Fruit fly (Drosophila melanogaster) whole organism, embryonic: ENCODE results near the gene Blos4.

ENCODE experiments used
- Asciz ChIP-seq: fragments of 200-800 bp; sonication (Bioruptor generic); optimal IDR thresholded peaks from 2 replicates; lab custom pipeline; 2017; ENCODE audit warnings: missing biosample characterization, mild to moderate bottlenecking, missing genetic modification characterization, missing genetic modification reagents
- CG10321 ChIP-seq: fragments of 200-800 bp; sonication (Bioruptor generic); IDR thresholded peaks from 2 replicates; pipeline ENCODE4 v1.3.6; 2022; ENCODE audit warnings: missing biosample characterization, missing genetic modification characterization
- CG12769 ChIP-seq: fragments of 200-800 bp; sonication (Bioruptor generic); optimal IDR thresholded peaks from 2 replicates; lab custom pipeline; 2019; ENCODE audit warnings: missing biosample characterization, mild to moderate bottlenecking, missing genetic modification characterization, moderate library complexity
- CG13296 ChIP-seq: fragments of 200-800 bp; sonication (Bioruptor generic); optimal IDR thresholded peaks from 3 replicates; lab custom pipeline; 2018; ENCODE audit warnings: missing biosample characterization, mild to moderate bottlenecking, missing genetic modification characterization
- CG15601 ChIP-seq: fragments of 200-800 bp; sonication (Bioruptor generic); optimal IDR thresholded peaks from 3 replicates; lab custom pipeline; 2019; ENCODE audit warnings: missing biosample characterization, mild to moderate bottlenecking, missing genetic modification characterization, moderate library complexity
- CG16813 ChIP-seq: fragments of 200-800 bp; sonication (Bioruptor generic); IDR thresholded peaks from 3 replicates; pipeline ENCODE4 v1.3.6; 2022; ENCODE audit warnings: missing biosample characterization, missing genetic modification characterization; ENCODE audit not compliant: partially characterized antibody
- CG17385 ChIP-seq: fragments of 200-800 bp; sonication (Bioruptor generic); optimal IDR thresholded peaks from 3 replicates; lab custom pipeline; 2018; ENCODE audit warnings: missing biosample characterization, mild to moderate bottlenecking, missing genetic modification characterization
- CG17568 ChIP-seq: fragments of 200-800 bp; sonication (Bioruptor generic); optimal IDR thresholded peaks from 2 replicates; lab custom pipeline; 2018; ENCODE audit warnings: missing biosample characterization, mild to moderate bottlenecking, missing genetic modification characterization, moderate library complexity
- CG2678 ChIP-seq: fragments of 200-800 bp; sonication (Bioruptor generic); optimal IDR thresholded peaks from 3 replicates; lab custom pipeline; 2019; ENCODE audit warnings: missing biosample characterization, mild to moderate bottlenecking, missing genetic modification characterization, moderate library complexity
- CG2712 ChIP-seq: fragments of 200-800 bp; optimal IDR thresholded peaks from 3 replicates; lab custom pipeline; 2019; ENCODE audit warnings: missing biosample characterization, mild to moderate bottlenecking, missing genetic modification characterization, moderate library complexity
- CG3065 ChIP-seq: fragments of 200-800 bp; sonication (Bioruptor generic); optimal IDR thresholded peaks from 2 replicates; lab custom pipeline; 2016; ENCODE audit warnings: missing biosample characterization, missing genetic modification characterization
- CG32532 ChIP-seq: fragments of 200-800 bp; sonication (Bioruptor generic); IDR thresholded peaks from 2 replicates; pipeline ENCODE4 v1.3.6; 2022; ENCODE audit warnings: missing biosample characterization, missing genetic modification characterization
- CG33557 ChIP-seq: fragments of 200-800 bp; sonication (Bioruptor generic); optimal IDR thresholded peaks from 2 replicates; lab custom pipeline; 2019; ENCODE audit warnings: missing biosample characterization, mild to moderate bottlenecking, missing genetic modification characterization, moderate library complexity
- CG3726 ChIP-seq: fragments of 200-800 bp; sonication (Bioruptor generic); IDR thresholded peaks from 3 replicates; pipeline ENCODE4, ENCODE4 v1.3.6; 2022; ENCODE audit warnings: missing biosample characterization, missing genetic modification characterization
- CG3995 ChIP-seq: fragments of 200-800 bp; sonication (Bioruptor generic); optimal IDR thresholded peaks from 3 replicates; lab custom pipeline; 2016; ENCODE audit warnings: missing biosample characterization, missing genetic modification characterization
- CG4424 ChIP-seq: fragments of 200-800 bp; sonication (Bioruptor generic); optimal IDR thresholded peaks from 3 replicates; lab custom pipeline; 2016; ENCODE audit warnings: missing biosample characterization, missing genetic modification characterization
- CG6254 ChIP-seq: fragments of 200-800 bp; sonication (Bioruptor generic); optimal IDR thresholded peaks from 3 replicates; lab custom pipeline; 2017; ENCODE audit warnings: mild to moderate bottlenecking, missing biosample characterization, missing genetic modification reagents, missing genetic modification characterization
- CG6654 ChIP-seq: fragments of 200-800 bp; sonication (Bioruptor generic); optimal IDR thresholded peaks from 2 replicates; lab custom pipeline; 2017; ENCODE audit warnings: missing biosample characterization, mild to moderate bottlenecking, missing genetic modification characterization
- CG7271 ChIP-seq: fragments of 200-800 bp; sonication (Bioruptor generic); optimal IDR thresholded peaks from 2 replicates; lab custom pipeline; 2018; ENCODE audit warnings: missing biosample characterization, mild to moderate bottlenecking, missing genetic modification characterization, moderate library complexity
- CG8290 ChIP-seq, 3 experiments: fragments of 200-800 bp; sonication (Bioruptor generic); optimal IDR thresholded peaks; 2 replicates each; lab custom pipeline; 2016 to 2019; ENCODE audit warnings: missing biosample characterization in 3 of 3, missing genetic modification characterization in 3 of 3, mild to moderate bottlenecking in 2 of 3, moderate library complexity in 1 of 3
- CG9437 ChIP-seq: fragments of 200-800 bp; sonication (Bioruptor generic); optimal IDR thresholded peaks from 2 replicates; lab custom pipeline; 2018; ENCODE audit warnings: missing biosample characterization, mild to moderate bottlenecking, missing genetic modification characterization
- Camta ChIP-seq: fragments of 200-800 bp; sonication (Bioruptor generic); optimal IDR thresholded peaks from 2 replicates; lab custom pipeline; 2016; ENCODE audit warnings: missing biosample characterization, missing genetic modification characterization
- CoRest ChIP-seq: fragments of 200-800 bp; sonication (Bioruptor generic); optimal IDR thresholded peaks from 3 replicates; lab custom pipeline; 2018; ENCODE audit warnings: missing biosample characterization, mild to moderate bottlenecking, missing genetic modification characterization, moderate library complexity
- D ChIP-seq, 2 experiments: fragments of 200-800 bp in 1 of 2; fragments of >200 bp in 1 of 2; sonication (Bioruptor generic) in 1 of 2; optimal IDR thresholded peaks; 2 replicates in 1 of 2; 3 replicates in 1 of 2; lab custom pipeline; 2017; ENCODE audit warnings: mild to moderate bottlenecking in 1 of 2, missing biosample characterization in 1 of 2, missing genetic modification characterization in 1 of 2, missing genetic modification reagents in 1 of 2
- Dip3 ChIP-seq: fragments of 200-800 bp; sonication (Bioruptor generic); optimal IDR thresholded peaks from 3 replicates; lab custom pipeline; 2016; ENCODE audit warnings: missing biosample characterization, missing genetic modification characterization
- Eip74EF ChIP-seq, 2 experiments: fragments of 200-800 bp in 1 of 2; fragments of >200 bp in 1 of 2; sonication (Bioruptor generic) in 1 of 2; optimal IDR thresholded peaks; 2 replicates each; lab custom pipeline; 2017 to 2019; ENCODE audit warnings: missing biosample characterization in 2 of 2, missing genetic modification characterization in 2 of 2, mild to moderate bottlenecking in 1 of 2, moderate library complexity in 1 of 2
- Gsc ChIP-seq: fragments of 200-800 bp; sonication (Bioruptor generic); IDR thresholded peaks from 2 replicates; pipeline ENCODE4 v1.3.6; 2022; ENCODE audit warnings: missing biosample characterization, missing genetic modification characterization
- Hr39 ChIP-seq: fragments of >200 bp; optimal IDR thresholded peaks from 2 replicates; lab custom pipeline; 2017
- Lhr ChIP-seq: fragments of 200-800 bp; sonication (Bioruptor generic); optimal IDR thresholded peaks from 3 replicates; lab custom pipeline; 2017; ENCODE audit warnings: mild to moderate bottlenecking, missing biosample characterization, missing genetic modification reagents, missing genetic modification characterization
- NfI ChIP-seq: fragments of 200-800 bp; sonication (Bioruptor generic); optimal IDR thresholded peaks from 3 replicates; lab custom pipeline; 2018; ENCODE audit warnings: missing biosample characterization, mild to moderate bottlenecking, missing genetic modification characterization, moderate library complexity
- Sry-β ChIP-seq: fragments of 200-800 bp; sonication (Bioruptor generic); optimal IDR thresholded peaks from 2 replicates; lab custom pipeline; 2018; ENCODE audit warnings: missing biosample characterization, mild to moderate bottlenecking, missing genetic modification characterization, moderate library complexity
- Ssrp ChIP-seq: fragments of 200-800 bp; sonication (Bioruptor generic); optimal IDR thresholded peaks from 2 replicates; lab custom pipeline; 2018; ENCODE audit warnings: missing biosample characterization, mild to moderate bottlenecking, missing genetic modification characterization, moderate library complexity
- Vsx1 ChIP-seq: fragments of 200-800 bp; sonication (Bioruptor generic); optimal IDR thresholded peaks from 2 replicates; lab custom pipeline; 2017; ENCODE audit warnings: missing biosample characterization, mild to moderate bottlenecking, missing genetic modification characterization, missing genetic modification reagents
- eyg ChIP-seq: fragments of 200-800 bp; sonication (Bioruptor generic); optimal IDR thresholded peaks from 3 replicates; lab custom pipeline; 2016; ENCODE audit warnings: missing biosample characterization, missing genetic modification characterization
- gcm2 ChIP-seq: fragments of 200-800 bp; sonication (Bioruptor generic); optimal IDR thresholded peaks from 2 replicates; lab custom pipeline; 2016; ENCODE audit warnings: missing biosample characterization, missing genetic modification characterization
- gsb-n ChIP-seq: fragments of 200-800 bp; sonication (Bioruptor generic); optimal IDR thresholded peaks from 3 replicates; lab custom pipeline; 2018; ENCODE audit warnings: missing biosample characterization, mild to moderate bottlenecking, missing genetic modification characterization
- lmd ChIP-seq: fragments of 200-800 bp; sonication (Bioruptor generic); IDR thresholded peaks from 2 replicates; pipeline ENCODE4 v1.3.6; 2022; ENCODE audit warnings: missing biosample characterization, missing genetic modification characterization
- otp ChIP-seq: fragments of 200-800 bp; sonication (Bioruptor generic); IDR thresholded peaks from 3 replicates; pipeline ENCODE4, ENCODE4 v1.3.6; 2022; ENCODE audit warnings: missing biosample characterization, missing genetic modification characterization
- pros ChIP-seq: fragments of 200-800 bp; sonication (Bioruptor generic); optimal IDR thresholded peaks from 3 replicates; lab custom pipeline; 2019; ENCODE audit warnings: missing biosample characterization, mild to moderate bottlenecking, missing genetic modification characterization, moderate library complexity
- repo ChIP-seq: fragments of 200-800 bp; sonication (Bioruptor generic); optimal IDR thresholded peaks from 2 replicates; lab custom pipeline; 2016; ENCODE audit warnings: missing biosample characterization, missing genetic modification characterization
- salm ChIP-seq: fragments of 200-800 bp; sonication (Bioruptor generic); optimal IDR thresholded peaks from 2 replicates; lab custom pipeline; 2018; ENCODE audit warnings: missing biosample characterization, mild to moderate bottlenecking, missing genetic modification characterization
- sima ChIP-seq: fragments of 200-800 bp; sonication (Bioruptor generic); optimal IDR thresholded peaks from 2 replicates; lab custom pipeline; 2016; ENCODE audit warnings: missing biosample characterization, missing genetic modification characterization
- so ChIP-seq: fragments of 200-800 bp; sonication (Bioruptor generic); IDR thresholded peaks from 3 replicates; pipeline ENCODE4 v1.3.6; 2022; ENCODE audit warnings: missing biosample characterization, missing genetic modification characterization
- sqz ChIP-seq: fragments of 200-800 bp; sonication (Bioruptor generic); optimal IDR thresholded peaks from 3 replicates; lab custom pipeline; 2018; ENCODE audit warnings: missing biosample characterization, mild to moderate bottlenecking, missing genetic modification characterization
- sug ChIP-seq: fragments of 200-800 bp; optimal IDR thresholded peaks from 2 replicates; lab custom pipeline; 2019; ENCODE audit warnings: missing biosample characterization, mild to moderate bottlenecking, missing genetic modification characterization, moderate library complexity
- wdn ChIP-seq: fragments of 200-800 bp; sonication (Bioruptor generic); IDR thresholded peaks from 2 replicates; pipeline ENCODE4 v1.3.6; 2022; ENCODE audit warnings: missing biosample characterization, missing genetic modification characterization
- wor ChIP-seq: fragments of 200-800 bp; sonication (Bioruptor generic); IDR thresholded peaks from 2 replicates; pipeline ENCODE4 v1.3.6; 2022; ENCODE audit warnings: missing biosample characterization, missing genetic modification characterization
- zfh1 ChIP-seq: fragments of 200-800 bp; sonication (Bioruptor generic); IDR thresholded peaks from 3 replicates; pipeline ENCODE4 v1.3.6; 2022; ENCODE audit warnings: missing biosample characterization, missing genetic modification characterization
- zfh2 ChIP-seq: fragments of 200-800 bp; sonication (Bioruptor generic); optimal IDR thresholded peaks from 2 replicates; lab custom pipeline; 2016; ENCODE audit warnings: missing biosample characterization, missing genetic modification characterization

The Blos4 gene

DNA sequence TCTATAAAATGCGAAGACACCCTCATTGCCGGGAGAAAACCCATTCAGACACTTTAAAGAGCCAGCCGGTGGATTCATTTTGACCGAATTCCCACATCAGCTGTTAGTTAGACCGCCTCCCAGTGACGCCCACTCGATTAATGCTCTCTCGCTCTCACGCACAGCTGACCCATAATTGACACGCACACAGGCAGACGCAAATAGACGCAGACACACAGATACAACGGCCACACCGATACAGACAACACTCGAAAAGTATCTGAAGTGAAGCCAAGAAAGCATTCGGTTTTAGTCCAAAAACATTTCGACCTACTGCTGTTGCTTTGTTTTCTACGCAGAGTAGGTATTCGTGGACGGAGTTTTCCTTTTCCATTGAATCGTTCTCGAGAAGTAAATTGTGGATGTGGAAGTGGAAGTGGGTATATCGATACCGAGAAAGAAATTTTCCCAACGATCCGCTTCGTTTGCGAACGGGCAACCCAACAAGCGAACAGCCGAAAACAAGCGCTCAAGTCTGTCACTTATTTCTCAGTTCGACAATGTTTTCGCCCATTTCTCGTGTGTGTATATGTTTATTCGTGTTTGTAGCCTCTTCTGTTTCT is 18.7 kb upstream of the Blos4 start (continued):
- peak; percentile 5 for TF ChIP-seq CG33557 (GFP tag; lab: Kevin White, UChicago)
- TF ChIP-seq CG13296: no peak
- TF ChIP-seq CG2678 (tag; lab: Kevin White, UChicago): peak; percentile 7
- TF ChIP-seq Sry-β (GFP tag; lab: Kevin White, UChicago): no peak
- TF ChIP-seq so: 0 out of 3 replicates have a peak, but pooled peaks have one; percentile 31
- no peak for TF ChIP-seq Gsc
- TF ChIP-seq Vsx1: no peak
- TF ChIP-seq CG7271 (tag; lab: Kevin White, UChicago): no peak
- TF ChIP-seq sima (GFP tag; lab: Kevin White, UChicago): no peak
- TF ChIP-seq CG3065: peak; percentile 97
- no peak for TF ChIP-seq repo (GFP tag; lab: Kevin White, UChicago)
- no peak for TF ChIP-seq CG3726 (GFP tag; lab: Robert Waterston, UW)
- TF ChIP-seq CG9437 (GFP tag; lab: Kevin White, UChicago): no peak
- TF ChIP-seq gsb-n (tag; lab: Kevin White, UChicago): no peak
- no peak for TF ChIP-seq eyg (GFP tag; lab: Kevin White, UChicago)
- peak; percentile 69 for TF ChIP-seq CG12769 (tag; lab: Kevin White, UChicago)
- no peak for TF ChIP-seq salm
- TF ChIP-seq D (optimal IDR thresholded peaks at IDR 0.05; lab: Kevin White, UChicago): peak; percentile 26
- no peak for TF ChIP-seq D (GFP tag; optimal IDR thresholded peaks at IDR 0.05; lab: Kevin White, UChicago)
- TF ChIP-seq Dip3 (GFP tag; lab: Kevin White, UChicago): no peak
- TF ChIP-seq Lhr (GFP tag; lab: Kevin White, UChicago): no peak
- TF ChIP-seq CG15601 (tag; lab: Kevin White, UChicago): no peak
- TF ChIP-seq pros (GFP tag; lab: Kevin White, UChicago): peak; percentile 62
- peak; percentile 46 for TF ChIP-seq sug (tag; lab: Kevin White, UChicago)
- TF ChIP-seq CG10321 (GFP tag; lab: Robert Waterston, UW): no peak
- TF ChIP-seq otp (GFP tag; lab: Robert Waterston, UW): 0 out of 3 replicates have a peak, but pooled peaks have one; percentile 32
- peak; percentile 0 for TF ChIP-seq CG8290 (GFP tag; optimal IDR thresholded peaks at IDR 0.05; lab: Kevin White, UChicago)
- TF ChIP-seq CG8290 (tag; optimal IDR thresholded peaks at IDR 0.05; lab: Kevin White, UChicago): peak in 1 of 2 experiments; percentile 57
- peak; percentile 11 for TF ChIP-seq CG2712
- no peak for TF ChIP-seq CG3995 (GFP tag; lab: Kevin White, UChicago)
- no peak for TF ChIP-seq Ssrp
- TF ChIP-seq Hr39 (lab: Kevin White, UChicago): no peak
- TF ChIP-seq zfh1 (GFP tag; lab: Robert Waterston, UW): 0 out of 3 replicates have a peak, but pooled peaks have one; percentile 27
- TF ChIP-seq NfI (GFP tag; lab: Kevin White, UChicago): no peak
- no peak for TF ChIP-seq gcm2 (GFP tag; lab: Kevin White, UChicago)
- no peak for TF ChIP-seq Eip74EF (GFP tag; optimal IDR thresholded peaks at IDR 0.05; lab: Kevin White, UChicago)
- TF ChIP-seq CG32532 (GFP tag; lab: Robert Waterston, UW): no peak
- TF ChIP-seq zfh2: no peak
- no peak for TF ChIP-seq CoRest (tag; lab: Kevin White, UChicago)
- peak; percentile 33 for TF ChIP-seq CG4424 (GFP tag; lab: Kevin White, UChicago)
- TF ChIP-seq CG16813 (GFP tag; lab: Robert Waterston, UW): no peak
- TF ChIP-seq wdn (GFP tag; lab: Robert Waterston, UW): no peak
- TF ChIP-seq CG17568: no peak
- no peak for TF ChIP-seq wor (GFP tag; lab: Robert Waterston, UW)
- TF ChIP-seq CG6254 (GFP tag; lab: Kevin White, UChicago): peak; percentile 31
- TF ChIP-seq Asciz (GFP tag; lab: Kevin White, UChicago): no peak
- TF ChIP-seq lmd: no peak
- no peak for TF ChIP-seq CG17385 (GFP tag; lab: Kevin White, UChicago)
- no peak for TF ChIP-seq CG6654 (GFP tag; lab: Kevin White, UChicago)
- TF ChIP-seq sqz (GFP tag; lab: Kevin White, UChicago): no peak
- TF ChIP-seq Camta (GFP tag; lab: Kevin White, UChicago): no peak
